Fruit fly (Drosophila melanogaster): Measurements from ENCODE around the gene CG31643.

The CG31643 gene

dm6 chr2L:6037830-6038229 is at the start of gene CG31643, which contains the start of gene CG9117 (continued):
- TF ChIP-seq MBD-R2 (GFP tag; IDR thresholded peaks at IDR 0.05) (peak; percentile 82), cas (GFP tag; IDR thresholded peaks at IDR 0.05) (no peak), C15 (GFP tag; IDR thresholded peaks at IDR 0.05) (no peak), run (tag; optimal IDR thresholded peaks at IDR 0.05) (no peak), Max (GFP tag; optimal IDR thresholded peaks at IDR 0.05) (peak; percentile 61), cwo (GFP tag; optimal IDR thresholded peaks at IDR 0.05) (peak; percentile 32), PHDP (tag; optimal IDR thresholded peaks at IDR 0.05) (peak; percentile 66), cad (GFP tag; optimal IDR thresholded peaks at IDR 0.05) (no peak), CG10267 (tag; optimal IDR thresholded peaks at IDR 0.05) (peak; percentile 57), abd-A (tag; optimal IDR thresholded peaks at IDR 0.05) (no peak), pfk (GFP tag; optimal IDR thresholded peaks at IDR 0.05) (no peak), NC2β (GFP tag; optimal IDR thresholded peaks at IDR 0.05) (peak; percentile 32), NC2α (GFP tag; optimal IDR thresholded peaks at IDR 0.05) (no peak), luna (GFP tag; optimal IDR thresholded peaks at IDR 0.05) (no peak), sc (optimal IDR thresholded peaks at IDR 0.05) (no peak), sc (GFP tag; optimal IDR thresholded peaks at IDR 0.05) (no peak), CG18011 (GFP tag; optimal IDR thresholded peaks at IDR 0.05) (no peak), Stat92E (GFP tag; optimal IDR thresholded peaks at IDR 0.05) (no peak), B-H2 (GFP tag; optimal IDR thresholded peaks at IDR 0.05) (no peak), CG17612 (GFP tag; IDR thresholded peaks at IDR 0.05) (no peak), CG4360 (GFP tag; IDR thresholded peaks at IDR 0.05) (no peak), dati (GFP tag; IDR thresholded peaks at IDR 0.05) (no peak), tio (GFP tag; optimal IDR thresholded peaks at IDR 0.05) (no peak), sqz (GFP tag; optimal IDR thresholded peaks at IDR 0.05) (no peak), CrebB (tag; optimal IDR thresholded peaks at IDR 0.05) (peak; percentile 35), Bdp1 (GFP tag; optimal IDR thresholded peaks at IDR 0.05) (peak; percentile 29), amos (GFP tag; IDR thresholded peaks at IDR 0.05; ENCODE audit: partially characterized antibody) (no peak), CkIIα-i1 (GFP tag; IDR thresholded peaks at IDR 0.05) (no peak), Mad (GFP tag; optimal IDR thresholded peaks at IDR 0.05) (peak; percentile 27), CG18262 (tag; optimal IDR thresholded peaks at IDR 0.05) (no peak), B-H1 (GFP tag; IDR thresholded peaks at IDR 0.05) (no peak), Atf-2 (GFP tag; optimal IDR thresholded peaks at IDR 0.05) (peak; percentile 2), nerfin-2 (GFP tag; IDR thresholded peaks at IDR 0.05; ENCODE audit: partially characterized antibody) (no peak), NFAT (GFP tag; IDR thresholded peaks at IDR 0.05) (no peak), CG11247 (GFP tag; IDR thresholded peaks at IDR 0.05) (no peak), CG13775 (GFP tag; optimal IDR thresholded peaks at IDR 0.05) (peak; percentile 56), lov (optimal IDR thresholded peaks at IDR 0.05) (no peak), lov (GFP tag; IDR thresholded peaks at IDR 0.05) (no peak), Hr78 (GFP tag; optimal IDR thresholded peaks at IDR 0.05) (no peak), H15 (GFP tag; IDR thresholded peaks at IDR 0.05) (no peak), D19A (tag; optimal IDR thresholded peaks at IDR 0.05) (no peak), CG6813 (GFP tag; optimal IDR thresholded peaks at IDR 0.05) (no peak), CG11093 (GFP tag; IDR thresholded peaks at IDR 0.05) (no peak), jumu (GFP tag; optimal IDR thresholded peaks at IDR 0.05) (peak; percentile 60), CG14965 (GFP tag; optimal IDR thresholded peaks at IDR 0.05; ENCODE audit: borderline replicate concordance) (no peak), ci (GFP tag; IDR thresholded peaks at IDR 0.05) (0 out of 3 replicates have a peak, but pooled peaks have one; percentile 31), fd96Cb (tag; optimal IDR thresholded peaks at IDR 0.05) (peak; percentile 9), CG11723 (GFP tag; optimal IDR thresholded peaks at IDR 0.05) (no peak), kni (GFP tag; optimal IDR thresholded peaks at IDR 0.05) (peak; percentile 45), sim (GFP tag; IDR thresholded peaks at IDR 0.05) (no peak), CG12659 (GFP tag; optimal IDR thresholded peaks at IDR 0.05) (peak; percentile 69), Deaf1 (tag; optimal IDR thresholded peaks at IDR 0.05) (no peak)

Data from whole organism, embryonic.